Comparison of ENCODE assay signal across 4 fruit fly cellular contexts in the genomic region with DNA sequence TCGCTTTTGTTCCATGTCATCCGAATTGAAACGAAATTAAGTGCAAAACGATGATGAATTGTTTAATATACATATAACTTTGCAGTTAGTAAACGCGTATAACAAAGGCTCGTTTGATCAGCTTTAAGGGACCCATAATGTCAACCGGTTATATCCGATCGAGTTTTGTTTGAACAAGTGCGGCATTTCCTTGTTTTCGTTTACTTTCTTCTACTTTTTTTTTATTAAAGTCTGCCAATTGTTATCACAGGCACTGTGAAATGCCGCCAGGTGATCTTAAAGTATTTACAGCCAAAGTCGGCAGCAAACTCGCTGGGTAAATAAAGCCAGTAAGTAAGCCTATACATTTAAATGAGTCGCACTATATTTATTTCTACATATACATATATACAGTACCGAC.
TF ChIP-seq lines count a peak whose summit lies in the region.

No protein-coding gene starts in this region.

- TF ChIP-seq CTCF in whole organism, embryonic (GFP tag; optimal IDR thresholded peaks at IDR 0.05; lab: Kevin White, UChicago), result no peak

TF ChIP-seq in whole organism, adult, 20 proteins besides CTCF, POLR2A, EP300 and RAD21:
- no peak for TF ChIP-seq CG14711 (tag; optimal IDR thresholded peaks at IDR 0.05; lab: Kevin White, UChicago)
- TF ChIP-seq Hr96 (GFP tag; optimal IDR thresholded peaks at IDR 0.05; lab: Kevin White, UChicago), result no peak
- TF ChIP-seq CG12768 (GFP tag; optimal IDR thresholded peaks at IDR 0.05; lab: Kevin White, UChicago), result peak; percentile 2
- TF ChIP-seq CG33017 (tag; optimal IDR thresholded peaks at IDR 0.05; lab: Kevin White, UChicago), result no peak

TF ChIP-seq in whole organism, embryonic, 481 proteins besides CTCF, POLR2A, EP300 and RAD21:
- TF ChIP-seq sna (GFP tag; IDR thresholded peaks at IDR 0.05; lab: Robert Waterston, UW; ENCODE audit: partially characterized antibody) (no peak), Med (GFP tag; lab: Kevin White, UChicago) (peak; percentile 36), sens (GFP tag; lab: Kevin White, UChicago) (peak; percentile 60)

TF ChIP-seq in whole organism, prepupa, 60 proteins besides CTCF, POLR2A, EP300 and RAD21:
- TF ChIP-seq topi (GFP tag; optimal IDR thresholded peaks at IDR 0.05; lab: Kevin White, UChicago) (peak; percentile 2), Eip78C (GFP tag; lab: Kevin White, UChicago) (peak; percentile 42), fkh (GFP tag; optimal IDR thresholded peaks at IDR 0.05; lab: Kevin White, UChicago) (peak; percentile 60), achi (GFP tag; optimal IDR thresholded peaks at IDR 0.05; lab: Kevin White, UChicago) (no peak)

TF ChIP-seq in whole organism, wandering third instar larva, 38 proteins besides CTCF, POLR2A, EP300 and RAD21:
- TF ChIP-seq Myc (optimal IDR thresholded peaks at IDR 0.05; lab: Kevin White, UChicago) (no peak), dl (GFP tag; optimal IDR thresholded peaks at IDR 0.05; lab: Kevin White, UChicago; ENCODE audit: insufficient read depth in 1 of 2, partially characterized antibody in 2 of 2) (no peak), GATAd (GFP tag; optimal IDR thresholded peaks at IDR 0.05; lab: Kevin White, UChicago) (no peak), Dfd (GFP tag; optimal IDR thresholded peaks at IDR 0.05; lab: Kevin White, UChicago) (no peak), CrebA (GFP tag; optimal IDR thresholded peaks at IDR 0.05; lab: Kevin White, UChicago; ENCODE audit: borderline replicate concordance) (no peak), ey (GFP tag; optimal IDR thresholded peaks at IDR 0.05; lab: Kevin White, UChicago) (no peak), OdsH (GFP tag; optimal IDR thresholded peaks at IDR 0.05; lab: Kevin White, UChicago) (peak; percentile 13), jim (GFP tag; optimal IDR thresholded peaks at IDR 0.05; lab: Kevin White, UChicago) (no peak), CG32264 (GFP tag; optimal IDR thresholded peaks at IDR 0.05; lab: Kevin White, UChicago) (no peak), sv (GFP tag; optimal IDR thresholded peaks at IDR 0.05; lab: Kevin White, UChicago) (no peak), rgr (GFP tag; optimal IDR thresholded peaks at IDR 0.05; lab: Kevin White, UChicago) (peak; percentile 52), CG9705 (GFP tag; optimal IDR thresholded peaks at IDR 0.05; lab: Kevin White, UChicago) (no peak), tai (GFP tag; optimal IDR thresholded peaks at IDR 0.05; lab: Kevin White, UChicago) (no peak), Hr83 (GFP tag; optimal IDR thresholded peaks at IDR 0.05; lab: Kevin White, UChicago; ENCODE audit: poor library complexity, severe bottlenecking) (peak; percentile 76), dsf (GFP tag; optimal IDR thresholded peaks at IDR 0.05; lab: Kevin White, UChicago; ENCODE audit: borderline replicate concordance) (no peak), Sp1 (GFP tag; optimal IDR thresholded peaks at IDR 0.05; lab: Kevin White, UChicago) (no peak), psq (GFP tag; optimal IDR thresholded peaks at IDR 0.05; lab: Kevin White, UChicago) (no peak), foxo (GFP tag; optimal IDR thresholded peaks at IDR 0.05; lab: Kevin White, UChicago) (no peak), Hnf4 (GFP tag; optimal IDR thresholded peaks at IDR 0.05; lab: Kevin White, UChicago) (no peak), usp (GFP tag; optimal IDR thresholded peaks at IDR 0.05; lab: Kevin White, UChicago) (no peak), Abd-B (GFP tag; optimal IDR thresholded peaks at IDR 0.05; lab: Kevin White, UChicago) (no peak), pan (optimal IDR thresholded peaks at IDR 0.05; lab: Kevin White, UChicago) (no peak), fru (GFP tag; optimal IDR thresholded peaks at IDR 0.05; lab: Kevin White, UChicago) (peak; percentile 42), N (GFP tag; optimal IDR thresholded peaks at IDR 0.05; lab: Kevin White, UChicago) (no peak), sage (GFP tag; optimal IDR thresholded peaks at IDR 0.05; lab: Kevin White, UChicago) (no peak), h (GFP tag; optimal IDR thresholded peaks at IDR 0.05; lab: Kevin White, UChicago) (peak; percentile 55), Jra (GFP tag; optimal IDR thresholded peaks at IDR 0.05; lab: Kevin White, UChicago) (no peak), Dif (GFP tag; optimal IDR thresholded peaks at IDR 0.05; lab: Kevin White, UChicago; ENCODE audit: partially characterized antibody) (no peak), brk (GFP tag; optimal IDR thresholded peaks at IDR 0.05; lab: Kevin White, UChicago) (no peak), Hr78 (GFP tag; optimal IDR thresholded peaks at IDR 0.05; lab: Kevin White, UChicago) (no peak), Rel (GFP tag; optimal IDR thresholded peaks at IDR 0.05; lab: Kevin White, UChicago) (no peak), Rel (tag; optimal IDR thresholded peaks at IDR 0.05; lab: Kevin White, UChicago) (no peak), woc (GFP tag; optimal IDR thresholded peaks at IDR 0.05; lab: Kevin White, UChicago) (no peak)
